Worm (Caenorhabditis elegans) whole organism, L4/young adult: ENCODE data around the gene tbx-9.

Source experiments
- W03F9.2 ChIP-seq: fragments of 150-350 bp; optimal IDR thresholded peaks from 2 replicates; lab custom pipeline; 2014; ENCODE audit warnings: missing biosample characterization, missing genetic modification characterization
- dao-5 ChIP-seq: sonication (generic microtip); optimal IDR thresholded peaks from 2 replicates; lab custom pipeline; 2016; ENCODE audit warnings: missing genotype, missing genetic modification characterization, moderate library complexity, missing compliant biosample characterization
- him-1 ChIP-seq: sonication (generic microtip); optimal IDR thresholded peaks from 2 replicates; lab custom pipeline; 2016; ENCODE audit warnings: missing genotype, missing genetic modification reagents, missing genetic modification characterization, missing compliant biosample characterization

- TF ChIP-seq dao-5 (tag; lab: Kevin White, UChicago) = no peak
- TF ChIP-seq W03F9.2 = no peak
- TF ChIP-seq him-1 = no peak
These were observed 10.4 kb downstream of the tbx-9 start for ce11 chrIII:10331232-10331631.
